Worm (Caenorhabditis elegans): Measurements from ENCODE around the gene inx-10.
A peak's percentile ranks its signal among the peaks of the same experiment; 100 is the strongest.

- TF ChIP-seq lsy-2 (tag; optimal IDR thresholded peaks at IDR 0.05) = no peak
- no peak for TF ChIP-seq unc-39 (tag; optimal IDR thresholded peaks at IDR 0.05)
- no peak for TF ChIP-seq ztf-11 (tag; optimal IDR thresholded peaks at IDR 0.05)
- TF ChIP-seq hlh-1 (tag; optimal IDR thresholded peaks at IDR 0.05) = no peak
- no peak for TF ChIP-seq nhr-237 (tag; optimal IDR thresholded peaks at IDR 0.05)
- TF ChIP-seq nhr-12 (tag; optimal IDR thresholded peaks at IDR 0.05) = no peak
- peak; percentile 32 for TF ChIP-seq ces-1 (GFP tag; optimal IDR thresholded peaks at IDR 0.05)
These were observed 1.6 kb upstream of the inx-10 start for ce11 chrV:9208878-9209277.

Measured in whole organism, mixed stage, embryonic.